Fruit fly (Drosophila melanogaster): ENCODE data around the gene Arp8.

dm6 chrX:17833986-17834385 is 26.6 kb downstream of the Arp8 start:
- TF ChIP-seq salr (GFP tag; optimal IDR thresholded peaks at IDR 0.05), result no peak
- no peak for TF ChIP-seq Smox (GFP tag; optimal IDR thresholded peaks at IDR 0.05)
- no peak for TF ChIP-seq CG8319 (GFP tag; optimal IDR thresholded peaks at IDR 0.05)
- TF ChIP-seq fd59A (GFP tag; optimal IDR thresholded peaks at IDR 0.05), result no peak
- TF ChIP-seq vri (GFP tag; optimal IDR thresholded peaks at IDR 0.05), result no peak
- no peak for TF ChIP-seq Eip93F (GFP tag; optimal IDR thresholded peaks at IDR 0.05)
- TF ChIP-seq Lpt (GFP tag; optimal IDR thresholded peaks at IDR 0.05), result no peak
- TF ChIP-seq Hr39 (GFP tag; optimal IDR thresholded peaks at IDR 0.05), result no peak

Measured in whole organism, prepupa.